Worm (Caenorhabditis elegans) whole organism, L1 larva: ENCODE results near the gene cyp-42A1.

ENCODE experiments used
- C34B4.2 ChIP-seq: sonication (generic microtip); optimal IDR thresholded peaks from 2 replicates; lab custom pipeline; 2017; ENCODE audit warnings: mild to moderate bottlenecking, missing genetic modification characterization, missing compliant biosample characterization
- Y116A8C.19 ChIP-seq: sonication (generic microtip); optimal IDR thresholded peaks from 2 replicates; lab custom pipeline; 2016; ENCODE audit warnings: missing compliant biosample characterization, missing genetic modification characterization, borderline replicate concordance
- ceh-82 ChIP-seq, 3 experiments: fragments of 150-350 bp in 1 of 3; sonication (generic microtip) in 2 of 3; optimal IDR thresholded peaks; 2 replicates each; lab custom pipeline; 2014 to 2017; ENCODE audit warnings: missing biosample characterization in 3 of 3, missing genetic modification characterization in 3 of 3
- fos-1 ChIP-seq: fragments of 150-350 bp; optimal IDR thresholded peaks from 2 replicates; lab custom pipeline; 2014; ENCODE audit warnings: missing biosample characterization, missing genetic modification characterization
- nhr-237 ChIP-seq: fragments of 150-350 bp; optimal IDR thresholded peaks from 2 replicates; lab custom pipeline; 2014; ENCODE audit warnings: missing biosample characterization, missing genetic modification characterization
- nhr-76 ChIP-seq: sonication (generic microtip); optimal IDR thresholded peaks from 2 replicates; lab custom pipeline; 2017; ENCODE audit warnings: missing biosample characterization, missing genetic modification characterization
- nhr-77 ChIP-seq: fragments of 150-350 bp; optimal IDR thresholded peaks from 2 replicates; lab custom pipeline; 2014; ENCODE audit warnings: missing biosample characterization, missing genetic modification characterization

ce11 chrV:18894924-18895388, 16.9 kb upstream of the cyp-42A1 start, which contains the start of gene emb-4:
- TF ChIP-seq C34B4.2: no peak
- peak; percentile 37 to 69 (median 65) for TF ChIP-seq ceh-82 (tag; optimal IDR thresholded peaks at IDR 0.05; lab: Kevin White, UChicago)
- TF ChIP-seq fos-1 (tag; lab: Kevin White, UChicago): no peak
- no peak for TF ChIP-seq nhr-76
- no peak for TF ChIP-seq nhr-77 (tag; lab: Kevin White, UChicago)
- no peak for TF ChIP-seq Y116A8C.19 (tag; lab: Kevin White, UChicago)
- TF ChIP-seq nhr-237 (tag; lab: Kevin White, UChicago): no peak
